Fruit fly (Drosophila melanogaster) whole organism, wandering third instar larva: ENCODE results near the gene CCHa2.

Experiments
- Abd-B ChIP-seq: fragments of >200 bp; optimal IDR thresholded peaks from 2 replicates; lab custom pipeline; 2017; ENCODE audit warnings: missing biosample characterization, missing genetic modification characterization
- CG32264 ChIP-seq: fragments of 200-800 bp; sonication (Bioruptor generic); optimal IDR thresholded peaks from 2 replicates; lab custom pipeline; 2016; ENCODE audit warnings: missing biosample characterization, missing genetic modification characterization
- CG9705 ChIP-seq: fragments of 200-800 bp; sonication (Bioruptor generic); optimal IDR thresholded peaks from 2 replicates; lab custom pipeline; 2018; ENCODE audit warnings: missing biosample characterization, mild to moderate bottlenecking, missing genetic modification characterization
- CrebA ChIP-seq: fragments of 200-800 bp; sonication (Bioruptor generic); optimal IDR thresholded peaks from 2 replicates; lab custom pipeline; 2016; ENCODE audit warnings: missing biosample characterization, mild to moderate bottlenecking, missing genetic modification characterization, borderline replicate concordance
- Dfd ChIP-seq: fragments of >200 bp; optimal IDR thresholded peaks from 2 replicates; lab custom pipeline; 2017; ENCODE audit warnings: missing biosample characterization, missing genetic modification characterization
- Dif ChIP-seq: fragments of 200-275, 200-300 bp; sonication (Bioruptor generic); optimal IDR thresholded peaks from 2 replicates; lab custom pipeline; 2018; ENCODE audit warnings: missing biosample characterization, missing genetic modification characterization; ENCODE audit not compliant: partially characterized antibody
- GATAd ChIP-seq: sonication (Bioruptor generic); optimal IDR thresholded peaks from 2 replicates; lab custom pipeline; 2016; ENCODE audit warnings: missing biosample characterization, missing genetic modification characterization
- HLH106 ChIP-seq: fragments of 200-800 bp; optimal IDR thresholded peaks from 3 replicates; lab custom pipeline; 2019; ENCODE audit warnings: missing biosample characterization, mild to moderate bottlenecking, missing genetic modification characterization, moderate library complexity
- Hnf4 ChIP-seq: fragments of 200-800 bp; sonication (Bioruptor generic); optimal IDR thresholded peaks from 2 replicates; lab custom pipeline; 2016; ENCODE audit warnings: missing biosample characterization, mild to moderate bottlenecking, missing genetic modification characterization
- Hr78 ChIP-seq: fragments of >200 bp; optimal IDR thresholded peaks from 2 replicates; lab custom pipeline; 2017; ENCODE audit warnings: missing biosample characterization, missing genetic modification characterization
- Hr83 ChIP-seq: fragments of 200-300 bp; sonication (Bioruptor generic); optimal IDR thresholded peaks from 2 replicates; lab custom pipeline; 2016; ENCODE audit warnings: missing biosample characterization, mild to moderate bottlenecking, missing genetic modification characterization, moderate library complexity; ENCODE audit not compliant: poor library complexity, severe bottlenecking
- Jra ChIP-seq: sonication (Bioruptor generic); optimal IDR thresholded peaks from 2 replicates; lab custom pipeline; 2016; ENCODE audit warnings: missing biosample characterization, missing genetic modification characterization
- Mio ChIP-seq: sonication (Bioruptor generic); optimal IDR thresholded peaks from 2 replicates; lab custom pipeline; 2016; ENCODE audit warnings: missing biosample characterization, missing genetic modification characterization
- Myc ChIP-seq: fragments of >200 bp; optimal IDR thresholded peaks from 2 replicates; lab custom pipeline; 2017
- N ChIP-seq: fragments of >200 bp; optimal IDR thresholded peaks from 2 replicates; lab custom pipeline; 2018; ENCODE audit warnings: missing biosample characterization, missing external identifiers, missing genetic modification characterization
- OdsH ChIP-seq: fragments of 200-800 bp; sonication (Bioruptor generic); optimal IDR thresholded peaks from 2 replicates; lab custom pipeline; 2016; ENCODE audit warnings: missing biosample characterization, mild to moderate bottlenecking, missing genetic modification characterization
- Rel ChIP-seq, 2 experiments: fragments of 200-800 bp; sonication (Bioruptor generic) in 1 of 2; optimal IDR thresholded peaks; 2 replicates in 1 of 2; 3 replicates in 1 of 2; lab custom pipeline; 2016 to 2019; ENCODE audit warnings: mild to moderate bottlenecking in 2 of 2, missing biosample characterization in 2 of 2, missing genetic modification characterization in 2 of 2, moderate library complexity in 1 of 2
- Sp1 ChIP-seq: fragments of 200-800 bp; sonication (Bioruptor generic); optimal IDR thresholded peaks from 3 replicates; lab custom pipeline; 2019; ENCODE audit warnings: missing biosample characterization, mild to moderate bottlenecking, missing genetic modification characterization, moderate library complexity
- Vsx2 ChIP-seq: fragments of 200-300, 225-300 bp; sonication (Bioruptor generic); optimal IDR thresholded peaks from 2 replicates; lab custom pipeline; 2018; ENCODE audit warnings: missing biosample characterization, missing genetic modification characterization; ENCODE audit not compliant: partially characterized antibody
- br ChIP-seq: fragments of 200-800 bp; sonication (Bioruptor generic); optimal IDR thresholded peaks from 2 replicates; lab custom pipeline; 2016; ENCODE audit warnings: missing biosample characterization, missing genetic modification characterization
- brk ChIP-seq: fragments of 200-800 bp; sonication (Bioruptor generic); optimal IDR thresholded peaks from 2 replicates; lab custom pipeline; 2016; ENCODE audit warnings: missing biosample characterization, mild to moderate bottlenecking, missing genetic modification characterization
- dl ChIP-seq, 2 experiments: fragments of 175-275, 200-275 bp in 1 of 2; fragments of 200-275 bp in 1 of 2; sonication (Bioruptor generic); optimal IDR thresholded peaks; lab custom pipeline; 2018; ENCODE audit warnings: mild to moderate bottlenecking in 2 of 2, missing biosample characterization in 2 of 2, missing genetic modification characterization in 2 of 2, moderate library complexity in 2 of 2; ENCODE audit not compliant: partially characterized antibody in 2 of 2, insufficient read depth in 1 of 2
- dmrt93B ChIP-seq: fragments of 200-800 bp; sonication (Bioruptor generic); optimal IDR thresholded peaks from 2 replicates; lab custom pipeline; 2018; ENCODE audit warnings: missing biosample characterization, mild to moderate bottlenecking, missing genetic modification characterization
- dsf ChIP-seq: sonication (Bioruptor generic); optimal IDR thresholded peaks from 2 replicates; lab custom pipeline; 2016; ENCODE audit warnings: missing biosample characterization, missing genetic modification characterization, borderline replicate concordance
- ey ChIP-seq: fragments of 200-800 bp; sonication (Bioruptor generic); optimal IDR thresholded peaks from 2 replicates; lab custom pipeline; 2016; ENCODE audit warnings: missing biosample characterization, missing genetic modification characterization
- foxo ChIP-seq, 2 experiments: fragments of 200-800 bp; sonication (Bioruptor generic); optimal IDR thresholded peaks; 2 replicates in 1 of 2; 3 replicates in 1 of 2; lab custom pipeline; 2016 to 2017; ENCODE audit warnings: missing biosample characterization in 2 of 2, missing genetic modification characterization in 2 of 2
- fru ChIP-seq: fragments of 200-800 bp; sonication (Bioruptor generic); optimal IDR thresholded peaks from 3 replicates; lab custom pipeline; 2016; ENCODE audit warnings: missing biosample characterization, mild to moderate bottlenecking, missing genetic modification characterization
- h ChIP-seq: fragments of 200-800 bp; sonication (Bioruptor generic); optimal IDR thresholded peaks from 3 replicates; lab custom pipeline; 2016; ENCODE audit warnings: missing biosample characterization, mild to moderate bottlenecking, missing genetic modification characterization
- jim ChIP-seq: fragments of 175-275, 200-325 bp; sonication (Bioruptor generic); optimal IDR thresholded peaks from 2 replicates; lab custom pipeline; 2016; ENCODE audit warnings: missing biosample characterization, mild to moderate bottlenecking, missing genetic modification characterization
- lola ChIP-seq: fragments of >200 bp; optimal IDR thresholded peaks from 2 replicates; lab custom pipeline; 2017; ENCODE audit warnings: missing biosample characterization, missing genetic modification characterization
- pan ChIP-seq: fragments of >200 bp; optimal IDR thresholded peaks from 2 replicates; lab custom pipeline; 2017
- psq ChIP-seq: fragments of 200-800 bp; sonication (Bioruptor generic); optimal IDR thresholded peaks from 3 replicates; lab custom pipeline; 2017; ENCODE audit warnings: missing biosample characterization, mild to moderate bottlenecking, missing genetic modification characterization, moderate library complexity
- rgr ChIP-seq: fragments of 200-800 bp; sonication (Bioruptor generic); optimal IDR thresholded peaks from 3 replicates; lab custom pipeline; 2016; ENCODE audit warnings: missing biosample characterization, mild to moderate bottlenecking, missing genetic modification characterization
- sage ChIP-seq: fragments of 200-800 bp; sonication (Bioruptor generic); optimal IDR thresholded peaks from 2 replicates; lab custom pipeline; 2016; ENCODE audit warnings: missing biosample characterization, mild to moderate bottlenecking, missing genetic modification characterization
- sv ChIP-seq: fragments of 200-800 bp; sonication (Bioruptor generic); optimal IDR thresholded peaks from 3 replicates; lab custom pipeline; 2016; ENCODE audit warnings: missing biosample characterization, missing genetic modification characterization
- tai ChIP-seq: sonication (Bioruptor generic); optimal IDR thresholded peaks from 2 replicates; lab custom pipeline; 2016; ENCODE audit warnings: missing biosample characterization, missing genetic modification characterization
- usp ChIP-seq: fragments of >200 bp; optimal IDR thresholded peaks from 2 replicates; lab custom pipeline; 2017; ENCODE audit warnings: missing biosample characterization, missing genetic modification characterization
- woc ChIP-seq: sonication (Bioruptor generic); optimal IDR thresholded peaks from 2 replicates; lab custom pipeline; 2016; ENCODE audit warnings: missing biosample characterization, mild to moderate bottlenecking, missing genetic modification characterization

The CCHa2 gene

dm6 chr3R:13385105-13385504 is 9.9 kb downstream of the CCHa2 start:
- no peak for TF ChIP-seq fru
- TF ChIP-seq CG9705, result no peak
- no peak for TF ChIP-seq Dfd (GFP tag; lab: Kevin White, UChicago)
- TF ChIP-seq Dif, result no peak
- TF ChIP-seq jim (GFP tag; lab: Kevin White, UChicago), result no peak
- no peak for TF ChIP-seq dsf
- TF ChIP-seq tai (GFP tag; lab: Kevin White, UChicago), result no peak
- TF ChIP-seq psq (GFP tag; lab: Kevin White, UChicago), result no peak
- no peak for TF ChIP-seq ey
- TF ChIP-seq sv, result no peak
- no peak for TF ChIP-seq CrebA (GFP tag; lab: Kevin White, UChicago)
- no peak for TF ChIP-seq woc
- TF ChIP-seq GATAd (GFP tag; lab: Kevin White, UChicago), result no peak
- no peak for TF ChIP-seq Mio (GFP tag; lab: Kevin White, UChicago)
- TF ChIP-seq CG32264, result no peak
- no peak for TF ChIP-seq N (GFP tag; lab: Kevin White, UChicago)
- TF ChIP-seq lola (GFP tag; lab: Kevin White, UChicago), result no peak
- TF ChIP-seq OdsH (GFP tag; lab: Kevin White, UChicago), result no peak
- no peak for TF ChIP-seq foxo (GFP tag; optimal IDR thresholded peaks at IDR 0.05; lab: Kevin White, UChicago)

DNA sequence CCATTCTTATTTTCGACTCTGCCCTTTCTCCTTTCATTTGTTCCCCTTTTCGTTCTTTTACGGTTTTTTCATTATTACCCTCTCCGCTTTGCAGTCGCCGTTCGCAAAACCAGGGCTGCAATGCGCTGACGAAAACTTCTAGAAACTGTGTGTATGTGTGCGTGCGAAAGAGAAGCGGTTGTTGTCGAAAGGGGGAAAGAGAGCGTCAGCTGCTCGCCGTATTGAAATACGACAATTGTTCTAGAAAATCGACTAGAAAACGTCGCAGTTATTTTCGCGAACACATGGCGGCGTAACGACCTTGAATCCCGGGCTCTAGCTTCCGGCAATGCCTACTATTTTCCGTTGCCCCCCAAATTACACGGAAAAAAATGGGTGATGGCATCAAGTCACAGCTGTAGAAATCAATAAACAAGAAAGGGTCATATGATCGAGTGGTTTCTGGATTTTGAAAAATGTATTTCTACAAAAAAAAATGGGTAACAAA is 12.3 kb downstream of the CCHa2 start:
- TF ChIP-seq dl (GFP tag; optimal IDR thresholded peaks at IDR 0.05; lab: Kevin White, UChicago; ENCODE audit: insufficient read depth in 1 of 2, partially characterized antibody in 2 of 2) (no peak), fru (no peak), psq (GFP tag; lab: Kevin White, UChicago) (peak; percentile 99), lola (GFP tag; lab: Kevin White, UChicago) (peak; percentile 56), Hr83 (GFP tag; lab: Kevin White, UChicago) (no peak), woc (no peak)

DNA sequence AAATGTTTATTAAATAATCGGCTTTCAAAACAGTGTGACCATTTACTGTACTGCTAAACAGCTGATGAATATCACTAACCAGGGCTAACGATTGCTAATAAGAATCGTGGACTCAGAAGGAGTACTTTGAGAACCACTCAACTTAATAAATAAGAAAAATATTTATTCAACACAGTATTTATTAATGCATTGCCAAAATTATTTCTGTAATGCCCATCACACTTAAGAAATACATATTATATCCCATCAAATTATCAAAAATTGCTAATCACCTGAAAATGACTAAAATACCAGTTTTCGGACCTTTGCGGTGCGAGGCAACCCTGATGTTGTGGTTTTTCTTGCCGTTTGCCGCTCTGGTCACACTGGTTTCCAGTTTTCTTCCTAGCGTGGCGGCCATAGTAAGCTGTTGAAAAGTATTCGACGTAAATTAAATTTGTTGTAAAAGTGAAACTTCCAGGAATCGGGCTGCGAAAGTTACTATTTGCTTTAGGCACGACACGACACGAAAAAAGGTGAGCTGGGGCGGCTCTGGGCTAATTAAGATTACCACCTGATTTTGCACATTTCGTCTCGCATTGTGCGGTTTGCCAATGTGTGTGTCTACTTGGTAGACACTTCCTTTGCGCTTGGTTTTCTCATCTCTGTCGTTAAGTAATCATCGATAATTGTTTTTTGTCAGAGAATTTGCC is 13.1 kb downstream of the CCHa2 start, which contains the start of the genes mRpS21 and Droj2:
Gene mRpS21 (minus strand): TSS at position 66 of the 692 bp plus-strand sequence.
Gene Droj2 (plus strand): TSS at position 363 of the 692 bp plus-strand sequence.
- peak; percentile 46 for TF ChIP-seq Hnf4 (GFP tag; lab: Kevin White, UChicago)
- TF ChIP-seq br (GFP tag; lab: Kevin White, UChicago), result peak; percentile 21
- TF ChIP-seq Myc (lab: Kevin White, UChicago), result peak; percentile 47
- TF ChIP-seq CG9705, result peak; percentile 54
- no peak for TF ChIP-seq GATAd (GFP tag; lab: Kevin White, UChicago)
- TF ChIP-seq CG32264, result no peak
- no peak for TF ChIP-seq dl (GFP tag; optimal IDR thresholded peaks at IDR 0.05; lab: Kevin White, UChicago; ENCODE audit: insufficient read depth in 1 of 2, partially characterized antibody in 2 of 2)
- TF ChIP-seq woc, result peak; percentile 60
- peak; percentile 33 for TF ChIP-seq dsf
- TF ChIP-seq CrebA (GFP tag; lab: Kevin White, UChicago), result no peak
- TF ChIP-seq usp (GFP tag; lab: Kevin White, UChicago), result no peak
- no peak for TF ChIP-seq Vsx2 (GFP tag; lab: Kevin White, UChicago)
- TF ChIP-seq Abd-B (GFP tag; lab: Kevin White, UChicago), result no peak
- peak; percentile 43 for TF ChIP-seq Jra (GFP tag; lab: Kevin White, UChicago)
- TF ChIP-seq tai (GFP tag; lab: Kevin White, UChicago), result no peak
- TF ChIP-seq Sp1, result peak; percentile 64
- TF ChIP-seq psq (GFP tag; lab: Kevin White, UChicago), result no peak
- TF ChIP-seq HLH106 (tag; lab: Kevin White, UChicago), result peak; percentile 73
- TF ChIP-seq OdsH (GFP tag; lab: Kevin White, UChicago), result no peak
- TF ChIP-seq foxo (GFP tag; optimal IDR thresholded peaks at IDR 0.05; lab: Kevin White, UChicago), result peak in 1 of 2 experiments; percentile 51
- no peak for TF ChIP-seq Hr83 (GFP tag; lab: Kevin White, UChicago)
- TF ChIP-seq sage, result no peak
- TF ChIP-seq dmrt93B, result no peak
- no peak for TF ChIP-seq pan (lab: Kevin White, UChicago)
- peak; percentile 55 for TF ChIP-seq sv
- peak; percentile 46 for TF ChIP-seq fru
- TF ChIP-seq ey, result peak; percentile 3
- TF ChIP-seq Hr78 (GFP tag; lab: Kevin White, UChicago), result no peak
- no peak for TF ChIP-seq Dfd (GFP tag; lab: Kevin White, UChicago)
- no peak for TF ChIP-seq Mio (GFP tag; lab: Kevin White, UChicago)
- no peak for TF ChIP-seq N (GFP tag; lab: Kevin White, UChicago)
- TF ChIP-seq rgr (GFP tag; lab: Kevin White, UChicago), result peak; percentile 36
- no peak for TF ChIP-seq jim (GFP tag; lab: Kevin White, UChicago)
- peak; percentile 49 for TF ChIP-seq h (GFP tag; lab: Kevin White, UChicago)
- no peak for TF ChIP-seq Rel (GFP tag; optimal IDR thresholded peaks at IDR 0.05; lab: Kevin White, UChicago)
- peak; percentile 59 for TF ChIP-seq Rel (tag; optimal IDR thresholded peaks at IDR 0.05; lab: Kevin White, UChicago)
- TF ChIP-seq brk (GFP tag; lab: Kevin White, UChicago), result peak; percentile 47
- TF ChIP-seq lola (GFP tag; lab: Kevin White, UChicago), result no peak
- TF ChIP-seq Dif, result no peak
